Fruit fly (Drosophila melanogaster): ENCODE measurements around the gene CG10949.

- TF ChIP-seq ttk (GFP tag; IDR thresholded peaks at IDR 0.05) (no peak), Sox102F (GFP tag; optimal IDR thresholded peaks at IDR 0.05) (no peak), CG6854 (GFP tag; optimal IDR thresholded peaks at IDR 0.05) (no peak), CG13894 (tag; optimal IDR thresholded peaks at IDR 0.05) (no peak), sens-2 (GFP tag; IDR thresholded peaks at IDR 0.05) (no peak)
Measured at dm6 chr2L:20399239-20399638, 17.5 kb downstream of the CG10949 start.
